Worm (Caenorhabditis elegans) whole organism, L3 larva: Measurements from ENCODE around the gene C27D6.15.

ENCODE experiments used
- ama-1 ChIP-seq: fragments of 150-350 bp; optimal IDR thresholded peaks from 2 replicates; lab custom pipeline; 2018
- elt-1 ChIP-seq: fragments of 150-350 bp; optimal IDR thresholded peaks from 2 replicates; lab custom pipeline; 2014; ENCODE audit warnings: missing biosample characterization, missing genetic modification characterization
- fkh-10 ChIP-seq: sonication (generic microtip); optimal IDR thresholded peaks from 2 replicates; lab custom pipeline; 2017; ENCODE audit warnings: missing biosample characterization, missing genetic modification reagents, missing genetic modification characterization
- fos-1 ChIP-seq: fragments of 150-350 bp; optimal IDR thresholded peaks from 2 replicates; lab custom pipeline; 2014; ENCODE audit warnings: missing biosample characterization, missing genetic modification characterization
- lin-15B ChIP-seq: fragments of 150-350 bp; optimal IDR thresholded peaks from 2 replicates; lab custom pipeline; 2014; ENCODE audit warnings: missing biosample characterization, missing genetic modification characterization
- lin-39 ChIP-seq: fragments of 150-350 bp; optimal IDR thresholded peaks from 2 replicates; lab custom pipeline; 2018; ENCODE audit warnings: missing biosample characterization, missing genetic modification reagents, missing genetic modification characterization
- nfya-1 ChIP-seq: sonication (generic microtip); optimal IDR thresholded peaks from 2 replicates; lab custom pipeline; 2017; ENCODE audit warnings: missing genetic modification characterization, mild to moderate bottlenecking, missing compliant biosample characterization, antibody characterized with exemption, moderate library complexity; ENCODE audit not compliant: insufficient read depth
- nhr-11 ChIP-seq: fragments of 150-350 bp; optimal IDR thresholded peaks from 2 replicates; lab custom pipeline; 2014; ENCODE audit warnings: missing biosample characterization, missing genetic modification characterization
- nhr-23 ChIP-seq: fragments of 150-350 bp; optimal IDR thresholded peaks from 2 replicates; lab custom pipeline; 2014; ENCODE audit warnings: missing biosample characterization, missing genetic modification reagents, missing genetic modification characterization
- nhr-237 ChIP-seq: fragments of 150-350 bp; optimal IDR thresholded peaks from 2 replicates; lab custom pipeline; 2014; ENCODE audit warnings: missing biosample characterization, missing genetic modification characterization
- nhr-28 ChIP-seq: fragments of 150-350 bp; optimal IDR thresholded peaks from 2 replicates; lab custom pipeline; 2014; ENCODE audit warnings: missing biosample characterization, missing genetic modification characterization
- nhr-67 ChIP-seq: fragments of 150-350 bp; optimal IDR thresholded peaks from 2 replicates; lab custom pipeline; 2014; ENCODE audit warnings: missing biosample characterization, missing genetic modification characterization
- nhr-76 ChIP-seq: fragments of 150-350 bp; sonication (generic microtip); optimal IDR thresholded peaks from 5 replicates; lab custom pipeline; 2014; ENCODE audit warnings: missing biosample characterization, missing genetic modification characterization
- tbx-2 ChIP-seq: sonication (generic microtip); optimal IDR thresholded peaks from 2 replicates; lab custom pipeline; 2016; ENCODE audit warnings: mild to moderate bottlenecking, missing genetic modification characterization, missing compliant biosample characterization

ce11 chrII:5218349-5218748, 46.6 kb downstream of the C27D6.15 start:
- TF ChIP-seq nhr-67 (tag; lab: Kevin White, UChicago) (no peak), fos-1 (no peak), lin-39 (tag; lab: Kevin White, UChicago) (peak; percentile 63), nhr-28 (no peak), fkh-10 (no peak), lin-15B (no peak), elt-1 (peak; percentile 6), nhr-76 (no peak), tbx-2 (tag; lab: Kevin White, UChicago) (no peak), nhr-11 (no peak), nfya-1 (tag; lab: Kevin White, UChicago) (no peak), ama-1 (no peak), nhr-237 (no peak), nhr-23 (tag; lab: Kevin White, UChicago) (no peak)
